Worm (Caenorhabditis elegans) whole organism, young adult: ENCODE data around the gene Y24F12A.1.

ENCODE experiments used
- F52B5.7 ChIP-seq: sonication (generic microtip); optimal IDR thresholded peaks from 2 replicates; lab custom pipeline; 2016; ENCODE audit warnings: mild to moderate bottlenecking, missing genetic modification characterization, missing compliant biosample characterization
- cebp-2 ChIP-seq: fragments of 200-800 bp; sonication (Bioruptor generic); IDR thresholded peaks from 2 replicates; pipeline ENCODE4 v1.3.6; 2022; ENCODE audit warnings: missing genetic modification characterization, missing compliant biosample characterization
- lin-35 ChIP-seq, 3 experiments: fragments of 150-350 bp in 2 of 3; sonication (generic microtip) in 1 of 3; optimal IDR thresholded peaks; 2 replicates each; lab custom pipeline; 2014 to 2018; ENCODE audit warnings: missing biosample characterization in 3 of 3, missing genetic modification characterization in 3 of 3, missing genetic modification reagents in 3 of 3
- lsy-27 ChIP-seq: sonication (generic microtip); optimal IDR thresholded peaks from 2 replicates; lab custom pipeline; 2017; ENCODE audit warnings: missing genetic modification characterization, mild to moderate bottlenecking, missing compliant biosample characterization, antibody characterized with exemption, missing genotype, borderline replicate concordance; ENCODE audit not compliant: insufficient read depth
- mel-28 ChIP-seq: sonication (generic microtip); optimal IDR thresholded peaks from 2 replicates; lab custom pipeline; 2016; ENCODE audit warnings: borderline replicate concordance, mild to moderate bottlenecking, missing genetic modification characterization, missing compliant biosample characterization
- nfyb-1 ChIP-seq: fragments of 200-800 bp; sonication (Bioruptor generic); IDR thresholded peaks from 2 replicates; pipeline ENCODE4 v1.3.6; 2022; ENCODE audit warnings: missing genetic modification reagents, missing genetic modification characterization, missing compliant biosample characterization

DNA sequence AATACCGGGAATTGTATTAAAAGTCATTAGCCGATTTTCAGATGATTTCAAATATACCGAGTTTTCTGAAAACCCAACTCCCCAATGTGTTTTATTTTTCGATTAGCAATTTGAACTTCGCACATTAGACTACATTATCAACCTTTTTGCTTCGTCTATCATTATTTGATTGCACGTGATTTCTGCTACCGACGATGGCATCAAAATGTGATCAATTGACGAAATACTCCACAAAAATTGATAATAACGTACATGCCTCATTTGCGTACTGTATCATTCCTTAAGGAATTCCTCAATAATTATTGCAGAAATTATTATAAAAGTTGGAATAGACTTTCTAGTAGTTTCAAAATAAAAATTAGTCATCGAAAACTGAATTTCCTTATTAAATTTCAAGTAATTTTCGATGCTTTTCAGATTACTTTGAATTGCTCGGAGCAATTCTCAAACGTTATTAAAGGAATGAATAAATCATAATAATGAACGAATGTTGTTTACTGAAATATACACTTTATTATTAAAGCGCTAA, 18.8 kb downstream of the Y24F12A.1 start:
- TF ChIP-seq F52B5.7 (tag; lab: Kevin White, UChicago) (no peak), mel-28 (tag; lab: Kevin White, UChicago) (no peak), lsy-27 (tag; lab: Kevin White, UChicago) (no peak), nfyb-1 (GFP tag; lab: Robert Waterston, UW) (no peak), cebp-2 (GFP tag; lab: Robert Waterston, UW) (no peak), lin-35 (GFP tag; optimal IDR thresholded peaks at IDR 0.05; lab: Kevin White, UChicago) (no peak)
